Fruit fly (Drosophila melanogaster): ENCODE results near the gene CG17364.

The CG17364 gene

dm6 chr3L:14031171-14032126 is 38.2 kb upstream of the CG17364 start, which contains the start of the genes CG6650 and endos:
TSS of gene CG6650 (plus strand) at chr3L:14031450.
TSS of gene endos (minus strand) at chr3L:14031706.
- TF ChIP-seq CG1620 (GFP tag; optimal IDR thresholded peaks at IDR 0.05): peak; percentile 52
- TF ChIP-seq CG7101 (tag; optimal IDR thresholded peaks at IDR 0.05): peak; percentile 81
- TF ChIP-seq cic (GFP tag; optimal IDR thresholded peaks at IDR 0.05): peak; percentile 94
- TF ChIP-seq CG7045 (GFP tag; optimal IDR thresholded peaks at IDR 0.05): peak; percentile 80
- TF ChIP-seq Mnt (GFP tag; optimal IDR thresholded peaks at IDR 0.05): peak; percentile 82
- peak; percentile 62 for TF ChIP-seq Crg-1 (GFP tag; optimal IDR thresholded peaks at IDR 0.05)
- peak; percentile 96 for TF ChIP-seq pad (GFP tag; optimal IDR thresholded peaks at IDR 0.05)
- TF ChIP-seq kay (GFP tag; ENCODE audit: borderline replicate concordance): no peak
- peak; percentile 63 for TF ChIP-seq Clk (GFP tag; optimal IDR thresholded peaks at IDR 0.05)
- TF ChIP-seq tj (GFP tag; optimal IDR thresholded peaks at IDR 0.05): peak; percentile 60
- peak; percentile 79 for TF ChIP-seq CG11617 (GFP tag; optimal IDR thresholded peaks at IDR 0.05)
- TF ChIP-seq CG12768 (GFP tag; optimal IDR thresholded peaks at IDR 0.05): peak; percentile 81
- no peak for TF ChIP-seq cnc (optimal IDR thresholded peaks at IDR 0.05)
- TF ChIP-seq CG14711 (tag; optimal IDR thresholded peaks at IDR 0.05): peak; percentile 24
- no peak for TF ChIP-seq CG5204 (GFP tag; optimal IDR thresholded peaks at IDR 0.05)
- TF ChIP-seq toe (GFP tag; optimal IDR thresholded peaks at IDR 0.05): peak; percentile 84
- TF ChIP-seq CG33017 (tag; optimal IDR thresholded peaks at IDR 0.05): peak; percentile 37
- TF ChIP-seq bab1 (GFP tag; optimal IDR thresholded peaks at IDR 0.05): peak; percentile 36
- TF ChIP-seq Hr96 (GFP tag; optimal IDR thresholded peaks at IDR 0.05): peak; percentile 83
- peak; percentile 67 for TF ChIP-seq ovo (GFP tag; optimal IDR thresholded peaks at IDR 0.05)

- TF ChIP-seq CG7045 (GFP tag; optimal IDR thresholded peaks at IDR 0.05) (no peak), Clk (GFP tag; optimal IDR thresholded peaks at IDR 0.05) (no peak), cnc (optimal IDR thresholded peaks at IDR 0.05) (no peak), bab1 (GFP tag; optimal IDR thresholded peaks at IDR 0.05) (peak; percentile 52), pad (GFP tag; optimal IDR thresholded peaks at IDR 0.05) (no peak), CG7101 (tag; optimal IDR thresholded peaks at IDR 0.05) (peak; percentile 32), ovo (GFP tag; optimal IDR thresholded peaks at IDR 0.05) (no peak), CG33017 (tag; optimal IDR thresholded peaks at IDR 0.05) (no peak), tj (GFP tag; optimal IDR thresholded peaks at IDR 0.05) (peak; percentile 27), Crg-1 (GFP tag; optimal IDR thresholded peaks at IDR 0.05) (peak; percentile 37), Mnt (GFP tag; optimal IDR thresholded peaks at IDR 0.05) (peak; percentile 72), CG14711 (tag; optimal IDR thresholded peaks at IDR 0.05) (peak; percentile 48), CG1620 (GFP tag; optimal IDR thresholded peaks at IDR 0.05) (peak; percentile 12), kay (GFP tag; ENCODE audit: borderline replicate concordance) (no peak), CG12768 (GFP tag; optimal IDR thresholded peaks at IDR 0.05) (peak; percentile 20), toe (GFP tag; optimal IDR thresholded peaks at IDR 0.05) (no peak), cic (GFP tag; optimal IDR thresholded peaks at IDR 0.05) (peak; percentile 30), CG11617 (GFP tag; optimal IDR thresholded peaks at IDR 0.05) (no peak), CG5204 (GFP tag; optimal IDR thresholded peaks at IDR 0.05) (no peak), Hr96 (GFP tag; optimal IDR thresholded peaks at IDR 0.05) (no peak)
Measured at dm6 chr3L:14028485-14029384, 35.5 kb upstream of the CG17364 start, which contains the start of gene Ptip. TSS of gene Ptip (minus strand) at chr3L:14029121.

dm6 chr3L:14027549-14027948 is 34.3 kb upstream of the CG17364 start:
- no peak for TF ChIP-seq CG1620 (GFP tag; optimal IDR thresholded peaks at IDR 0.05)
- TF ChIP-seq Hr96 (GFP tag; optimal IDR thresholded peaks at IDR 0.05): no peak
- TF ChIP-seq kay (GFP tag; ENCODE audit: borderline replicate concordance): no peak
- TF ChIP-seq CG33017 (tag; optimal IDR thresholded peaks at IDR 0.05): no peak
- no peak for TF ChIP-seq cic (GFP tag; optimal IDR thresholded peaks at IDR 0.05)
- TF ChIP-seq CG7101 (tag; optimal IDR thresholded peaks at IDR 0.05): no peak
- no peak for TF ChIP-seq bab1 (GFP tag; optimal IDR thresholded peaks at IDR 0.05)
- no peak for TF ChIP-seq Clk (GFP tag; optimal IDR thresholded peaks at IDR 0.05)
- no peak for TF ChIP-seq CG14711 (tag; optimal IDR thresholded peaks at IDR 0.05)
- no peak for TF ChIP-seq ovo (GFP tag; optimal IDR thresholded peaks at IDR 0.05)
- TF ChIP-seq cnc (optimal IDR thresholded peaks at IDR 0.05): no peak
- TF ChIP-seq Crg-1 (GFP tag; optimal IDR thresholded peaks at IDR 0.05): no peak
- TF ChIP-seq toe (GFP tag; optimal IDR thresholded peaks at IDR 0.05): no peak
- TF ChIP-seq tj (GFP tag; optimal IDR thresholded peaks at IDR 0.05): no peak
- no peak for TF ChIP-seq pad (GFP tag; optimal IDR thresholded peaks at IDR 0.05)
- TF ChIP-seq CG11617 (GFP tag; optimal IDR thresholded peaks at IDR 0.05): no peak
- TF ChIP-seq CG12768 (GFP tag; optimal IDR thresholded peaks at IDR 0.05): no peak

- TF ChIP-seq CG7101 (tag; optimal IDR thresholded peaks at IDR 0.05): no peak
- no peak for TF ChIP-seq toe (GFP tag; optimal IDR thresholded peaks at IDR 0.05)
- TF ChIP-seq Hr96 (GFP tag; optimal IDR thresholded peaks at IDR 0.05): no peak
- no peak for TF ChIP-seq CG33017 (tag; optimal IDR thresholded peaks at IDR 0.05)
- no peak for TF ChIP-seq CG14711 (tag; optimal IDR thresholded peaks at IDR 0.05)
- TF ChIP-seq tj (GFP tag; optimal IDR thresholded peaks at IDR 0.05): no peak
- no peak for TF ChIP-seq kay (GFP tag; ENCODE audit: borderline replicate concordance)
- TF ChIP-seq CG12768 (GFP tag; optimal IDR thresholded peaks at IDR 0.05): no peak
- no peak for TF ChIP-seq CG5204 (GFP tag; optimal IDR thresholded peaks at IDR 0.05)
- no peak for TF ChIP-seq CG7045 (GFP tag; optimal IDR thresholded peaks at IDR 0.05)
- no peak for TF ChIP-seq Crg-1 (GFP tag; optimal IDR thresholded peaks at IDR 0.05)
- TF ChIP-seq CG1620 (GFP tag; optimal IDR thresholded peaks at IDR 0.05): no peak
- no peak for TF ChIP-seq Clk (GFP tag; optimal IDR thresholded peaks at IDR 0.05)
- TF ChIP-seq bab1 (GFP tag; optimal IDR thresholded peaks at IDR 0.05): no peak
- no peak for TF ChIP-seq ovo (GFP tag; optimal IDR thresholded peaks at IDR 0.05)
- no peak for TF ChIP-seq pad (GFP tag; optimal IDR thresholded peaks at IDR 0.05)
- TF ChIP-seq CG11617 (GFP tag; optimal IDR thresholded peaks at IDR 0.05): no peak
- no peak for TF ChIP-seq cic (GFP tag; optimal IDR thresholded peaks at IDR 0.05)
- TF ChIP-seq Mnt (GFP tag; optimal IDR thresholded peaks at IDR 0.05): no peak
Measured at dm6 chr3L:14025736-14026135, 32.5 kb upstream of the CG17364 start.

All from whole organism, adult.